Fruit fly (Drosophila melanogaster) whole organism, embryonic: ENCODE measurements around the gene CG18662.

Source experiments
- Ada2b ChIP-seq: fragments of 200-800 bp; sonication (Bioruptor generic); IDR thresholded peaks from 2 replicates; pipeline ENCODE4 v1.3.6; 2022; ENCODE audit warnings: missing biosample characterization, missing genetic modification characterization
- Blimp-1 ChIP-seq: fragments of 200-800 bp; sonication (Bioruptor generic); optimal IDR thresholded peaks from 3 replicates; lab custom pipeline; 2018; ENCODE audit warnings: missing biosample characterization, missing genetic modification characterization, mild to moderate bottlenecking, moderate library complexity, missing genetic modification reagents
- CG10366 ChIP-seq: fragments of 200-800 bp; sonication (Bioruptor generic); IDR thresholded peaks from 2 replicates; pipeline ENCODE4 v1.3.6; 2022; ENCODE audit warnings: missing biosample characterization, missing genetic modification characterization
- CG11093 ChIP-seq: fragments of 200-800 bp; sonication (Bioruptor generic); IDR thresholded peaks from 3 replicates; pipeline ENCODE4 v1.3.6; 2022; ENCODE audit warnings: missing biosample characterization, missing genetic modification characterization
- CG14014 ChIP-seq: fragments of 200-800 bp; sonication (Bioruptor generic); IDR thresholded peaks from 2 replicates; pipeline ENCODE4 v1.3.6; 2022; ENCODE audit warnings: missing biosample characterization, missing genetic modification characterization
- CG1602 ChIP-seq: fragments of 200-800 bp; sonication (Bioruptor generic); optimal IDR thresholded peaks from 3 replicates; lab custom pipeline; 2016; ENCODE audit warnings: missing biosample characterization, missing genetic modification characterization
- CG17568 ChIP-seq: fragments of 200-800 bp; sonication (Bioruptor generic); optimal IDR thresholded peaks from 2 replicates; lab custom pipeline; 2018; ENCODE audit warnings: missing biosample characterization, mild to moderate bottlenecking, missing genetic modification characterization, moderate library complexity
- CG17912 ChIP-seq: fragments of 200-800 bp; sonication (Bioruptor generic); optimal IDR thresholded peaks from 2 replicates; lab custom pipeline; 2018; ENCODE audit warnings: missing biosample characterization, mild to moderate bottlenecking, missing genetic modification characterization
- CG18599 ChIP-seq: fragments of 200-800 bp; sonication (Bioruptor generic); optimal IDR thresholded peaks from 3 replicates; lab custom pipeline; 2017; ENCODE audit warnings: missing biosample characterization, missing genetic modification characterization, mild to moderate bottlenecking, moderate library complexity, missing genetic modification reagents
- CG2129 ChIP-seq: fragments of 200-800 bp; sonication (Bioruptor generic); IDR thresholded peaks from 2 replicates; pipeline ENCODE4 v1.3.6; 2022; ENCODE audit warnings: missing biosample characterization, missing genetic modification characterization; ENCODE audit not compliant: partially characterized antibody
- CG31224 ChIP-seq: fragments of 200-800 bp; sonication (Bioruptor generic); IDR thresholded peaks from 2 replicates; pipeline ENCODE4 v1.3.6; 2022; ENCODE audit warnings: missing biosample characterization, missing genetic modification characterization
- CG34376 ChIP-seq: fragments of 200-800 bp; sonication (Bioruptor generic); optimal IDR thresholded peaks from 2 replicates; lab custom pipeline; 2018; ENCODE audit warnings: missing biosample characterization, mild to moderate bottlenecking, missing genetic modification characterization
- CG3726 ChIP-seq: fragments of 200-800 bp; sonication (Bioruptor generic); IDR thresholded peaks from 3 replicates; pipeline ENCODE4, ENCODE4 v1.3.6; 2022; ENCODE audit warnings: missing biosample characterization, missing genetic modification characterization
- CG4282 ChIP-seq: fragments of 200-800 bp; sonication (Bioruptor generic); optimal IDR thresholded peaks from 2 replicates; lab custom pipeline; 2016; ENCODE audit warnings: missing biosample characterization, missing genetic modification characterization
- CG4328 ChIP-seq: fragments of 200-800 bp; sonication (Bioruptor generic); optimal IDR thresholded peaks from 3 replicates; lab custom pipeline; 2017; ENCODE audit warnings: missing biosample characterization, missing genetic modification reagents, missing genetic modification characterization
- CG4707 ChIP-seq: fragments of 200-800 bp; sonication (Bioruptor generic); optimal IDR thresholded peaks from 2 replicates; lab custom pipeline; 2018; ENCODE audit warnings: missing biosample characterization, mild to moderate bottlenecking, missing genetic modification characterization, moderate library complexity
- CG4854 ChIP-seq: fragments of 200-800 bp; sonication (Bioruptor generic); optimal IDR thresholded peaks from 2 replicates; lab custom pipeline; 2016; ENCODE audit warnings: missing biosample characterization, missing genetic modification characterization, inconsistent platforms
- CG7271 ChIP-seq: fragments of 200-800 bp; sonication (Bioruptor generic); optimal IDR thresholded peaks from 2 replicates; lab custom pipeline; 2018; ENCODE audit warnings: missing biosample characterization, mild to moderate bottlenecking, missing genetic modification characterization, moderate library complexity
- CG9876 ChIP-seq: fragments of 200-800 bp; sonication (Bioruptor generic); optimal IDR thresholded peaks from 2 replicates; lab custom pipeline; 2016; ENCODE audit warnings: missing biosample characterization, missing genetic modification characterization
- CTCF ChIP-seq: fragments of 200-800 bp; sonication (Bioruptor generic); optimal IDR thresholded peaks from 2 replicates; lab custom pipeline; 2017; ENCODE audit warnings: missing biosample characterization, mild to moderate bottlenecking, missing genetic modification characterization, moderate library complexity
- CkIIα-i1 ChIP-seq: fragments of 200-800 bp; sonication (Bioruptor generic); IDR thresholded peaks from 2 replicates; pipeline ENCODE4 v1.3.6; 2022; ENCODE audit warnings: missing biosample characterization, missing genetic modification characterization
- D19B ChIP-seq: fragments of 200-800 bp; sonication (Bioruptor generic); optimal IDR thresholded peaks from 2 replicates; lab custom pipeline; 2017; ENCODE audit warnings: missing biosample characterization, mild to moderate bottlenecking, missing genetic modification characterization
- Dref ChIP-seq: fragments of 200-800 bp; sonication (Bioruptor generic); IDR thresholded peaks from 2 replicates; pipeline ENCODE4 v1.3.6; 2022; ENCODE audit warnings: missing biosample characterization, missing genetic modification characterization
- H2.0 ChIP-seq: fragments of 200-800 bp; sonication (Bioruptor generic); IDR thresholded peaks from 2 replicates; pipeline ENCODE4 v1.3.6; 2022; ENCODE audit warnings: missing biosample characterization, missing genetic modification characterization
- HLH54F ChIP-seq: fragments of 200-800 bp; sonication (Bioruptor generic); optimal IDR thresholded peaks from 3 replicates; lab custom pipeline; 2016; ENCODE audit warnings: missing biosample characterization, missing genetic modification characterization
- Lpt ChIP-seq: fragments of >200 bp; optimal IDR thresholded peaks from 2 replicates; lab custom pipeline; 2018; ENCODE audit warnings: missing biosample characterization, missing genetic modification characterization
- MTF-1 ChIP-seq: fragments of 200-800 bp; sonication (Bioruptor generic); optimal IDR thresholded peaks from 2 replicates; lab custom pipeline; 2018; ENCODE audit warnings: missing biosample characterization, mild to moderate bottlenecking, missing genetic modification characterization, borderline replicate concordance
- NC2β ChIP-seq: fragments of 200-800 bp; sonication (Bioruptor generic); optimal IDR thresholded peaks from 2 replicates; lab custom pipeline; 2016; ENCODE audit warnings: missing biosample characterization, missing genetic modification characterization
- NFAT ChIP-seq: fragments of 200-800 bp; sonication (Bioruptor generic); IDR thresholded peaks from 2 replicates; pipeline ENCODE4 v1.3.6; 2022; ENCODE audit warnings: missing biosample characterization, missing genetic modification characterization
- NK7.1 ChIP-seq: fragments of 200-800 bp; sonication (Bioruptor generic); optimal IDR thresholded peaks from 3 replicates; lab custom pipeline; 2016; ENCODE audit warnings: missing biosample characterization, missing genetic modification characterization
- Opbp ChIP-seq: fragments of 200-800 bp; sonication (Bioruptor generic); IDR thresholded peaks from 3 replicates; pipeline ENCODE4 v1.3.6; 2022; ENCODE audit warnings: missing biosample characterization, missing genetic modification characterization; ENCODE audit not compliant: partially characterized antibody
- PHDP ChIP-seq: fragments of 200-800 bp; sonication (Bioruptor generic); optimal IDR thresholded peaks from 3 replicates; lab custom pipeline; 2018; ENCODE audit warnings: missing biosample characterization, mild to moderate bottlenecking, missing genetic modification characterization, moderate library complexity
- Ptx1 ChIP-seq: fragments of 200-800 bp; sonication (Bioruptor generic); IDR thresholded peaks from 2 replicates; pipeline ENCODE4 v1.3.6; 2022; ENCODE audit warnings: missing biosample characterization, missing genetic modification characterization
- Sox100B ChIP-seq: fragments of 200-800 bp; sonication (Bioruptor generic); optimal IDR thresholded peaks from 3 replicates; lab custom pipeline; 2018; ENCODE audit warnings: missing biosample characterization, mild to moderate bottlenecking, missing genetic modification characterization
- YL-1 ChIP-seq: fragments of 200-800 bp; sonication (Bioruptor generic); optimal IDR thresholded peaks from 3 replicates; lab custom pipeline; 2017; ENCODE audit warnings: missing biosample characterization, mild to moderate bottlenecking, missing genetic modification characterization
- aop ChIP-seq: fragments of 200-800 bp; sonication (Bioruptor generic); IDR thresholded peaks from 2 replicates; pipeline ENCODE4 v1.3.6; 2022; ENCODE audit warnings: missing biosample characterization, missing genetic modification characterization
- bcd ChIP-seq: fragments of 200-800 bp; sonication (Bioruptor generic); optimal IDR thresholded peaks from 2 replicates; lab custom pipeline; 2017; ENCODE audit warnings: missing biosample characterization, mild to moderate bottlenecking, missing genetic modification characterization
- corto ChIP-seq: fragments of 200-800 bp; sonication (Bioruptor generic); optimal IDR thresholded peaks from 2 replicates; lab custom pipeline; 2016; ENCODE audit warnings: missing biosample characterization, mild to moderate bottlenecking, missing genetic modification characterization, moderate library complexity
- danr ChIP-seq: fragments of 200-800 bp; sonication (Bioruptor generic); IDR thresholded peaks from 2 replicates; pipeline ENCODE4 v1.3.6; 2022; ENCODE audit warnings: missing biosample characterization, missing genetic modification characterization
- hb ChIP-seq: fragments of 200-800 bp; sonication (Bioruptor generic); IDR thresholded peaks from 3 replicates; pipeline ENCODE4 v1.3.6; 2022; ENCODE audit warnings: missing biosample characterization, missing genetic modification characterization; ENCODE audit not compliant: partially characterized antibody
- ken ChIP-seq: fragments of 200-800 bp; sonication (Bioruptor generic); IDR thresholded peaks from 3 replicates; pipeline ENCODE4 v1.3.6; 2022; ENCODE audit warnings: missing biosample characterization, missing genetic modification characterization
- pan ChIP-seq, 4 experiments: fragments of >200 bp in 3 of 4; fragments of 200-800 bp in 1 of 4; sonication (Bioruptor generic) in 1 of 4; optimal IDR thresholded peaks in 3 of 4; IDR thresholded peaks in 1 of 4; 2 replicates each; pipeline versions ENCODE4 v1.3.6 to Lab custom; 2017 to 2022; ENCODE audit warnings: missing biosample characterization in 2 of 4, missing genetic modification characterization in 2 of 4, mixed read lengths in 1 of 4
- phol ChIP-seq: fragments of 200-800 bp; sonication (Bioruptor generic); optimal IDR thresholded peaks from 3 replicates; lab custom pipeline; 2018; ENCODE audit warnings: missing biosample characterization, mild to moderate bottlenecking, missing genetic modification characterization, moderate library complexity
- pros ChIP-seq: fragments of 200-800 bp; sonication (Bioruptor generic); optimal IDR thresholded peaks from 3 replicates; lab custom pipeline; 2019; ENCODE audit warnings: missing biosample characterization, mild to moderate bottlenecking, missing genetic modification characterization, moderate library complexity
- ranshi ChIP-seq: fragments of 200-800 bp; sonication (Bioruptor generic); IDR thresholded peaks from 2 replicates; pipeline ENCODE4 v1.3.6; 2022; ENCODE audit warnings: missing biosample characterization, missing genetic modification characterization
- rib ChIP-seq: fragments of 200-800 bp; sonication (Bioruptor generic); IDR thresholded peaks from 2 replicates; pipeline ENCODE4 v1.3.6; 2022; ENCODE audit warnings: missing biosample characterization, missing genetic modification characterization
- sens ChIP-seq: fragments of 200-800 bp; sonication (Bioruptor generic); peaks from one replicate; lab custom pipeline; 2016; ENCODE audit warnings: missing biosample characterization, missing genetic modification characterization
- shn ChIP-seq: fragments of 200-800 bp; sonication (Bioruptor generic); optimal IDR thresholded peaks from 3 replicates; lab custom pipeline; 2016; ENCODE audit warnings: missing biosample characterization, missing genetic modification characterization
- sim ChIP-seq: fragments of 200-800 bp; sonication (Bioruptor generic); IDR thresholded peaks from 2 replicates; pipeline ENCODE4 v1.3.6; 2022; ENCODE audit warnings: missing biosample characterization, missing genetic modification characterization
- slp2 ChIP-seq: fragments of 200-800 bp; sonication (Bioruptor generic); optimal IDR thresholded peaks from 2 replicates; lab custom pipeline; 2016; ENCODE audit warnings: missing biosample characterization, missing genetic modification characterization
- sna ChIP-seq: fragments of 200-800 bp; sonication (Bioruptor generic); IDR thresholded peaks from 2 replicates; pipeline ENCODE4 v1.3.6; 2022; ENCODE audit warnings: missing biosample characterization, missing genetic modification characterization; ENCODE audit not compliant: partially characterized antibody
- vnd ChIP-seq: fragments of 200-800 bp; sonication (Bioruptor generic); IDR thresholded peaks from 3 replicates; pipeline ENCODE4 v1.3.6; 2022; ENCODE audit warnings: missing biosample characterization, missing genetic modification characterization; ENCODE audit not compliant: partially characterized antibody

The CG18662 gene

dm6 chr2L:8943110-8943509 lies 37.3 kb upstream of the CG18662 start, which contains the start of gene CG9515 (continued):
- TF ChIP-seq CG3726, result no peak
- TF ChIP-seq pan (optimal IDR thresholded peaks at IDR 0.05; lab: Kevin White, UChicago), result no peak
- no peak for TF ChIP-seq pan (GFP tag; optimal IDR thresholded peaks at IDR 0.05 in 1 of 2, IDR thresholded peaks at IDR 0.05 in 1 of 2)
- no peak for TF ChIP-seq shn (GFP tag; lab: Kevin White, UChicago)
- TF ChIP-seq corto, result no peak
- peak; percentile 28 for TF ChIP-seq phol (tag; lab: Kevin White, UChicago)
- TF ChIP-seq CG4707, result no peak
- no peak for TF ChIP-seq NC2β (GFP tag; lab: Kevin White, UChicago)
- peak; percentile 31 for TF ChIP-seq CTCF
- no peak for TF ChIP-seq Blimp-1
- no peak for TF ChIP-seq CG7271 (tag; lab: Kevin White, UChicago)
- TF ChIP-seq danr (GFP tag; lab: Robert Waterston, UW), result no peak
- no peak for TF ChIP-seq CG34376 (GFP tag; lab: Kevin White, UChicago)
- TF ChIP-seq ken (GFP tag; lab: Robert Waterston, UW), result no peak
- no peak for TF ChIP-seq CG10366 (GFP tag; lab: Robert Waterston, UW)
- TF ChIP-seq rib, result no peak
- no peak for TF ChIP-seq CG9876 (GFP tag; lab: Kevin White, UChicago)
- no peak for TF ChIP-seq CG4854
- TF ChIP-seq vnd (GFP tag; lab: Robert Waterston, UW), result peak; percentile 69
- TF ChIP-seq sna (GFP tag; lab: Robert Waterston, UW), result peak; percentile 82
- TF ChIP-seq H2.0 (GFP tag; lab: Robert Waterston, UW), result no peak
- no peak for TF ChIP-seq sim (GFP tag; lab: Robert Waterston, UW)
- no peak for TF ChIP-seq D19B (GFP tag; lab: Kevin White, UChicago)
- TF ChIP-seq CG11093, result no peak
- no peak for TF ChIP-seq pros (GFP tag; lab: Kevin White, UChicago)
- TF ChIP-seq CG17568 (GFP tag; lab: Kevin White, UChicago), result no peak
- no peak for TF ChIP-seq CG17912 (GFP tag; lab: Kevin White, UChicago)
- TF ChIP-seq Dref (GFP tag; lab: Robert Waterston, UW), result peak; percentile 99
- peak; percentile 56; the same call in 1 of the 2 replicates for TF ChIP-seq CG2129
- TF ChIP-seq Ptx1, result no peak
- TF ChIP-seq CG4328 (GFP tag; lab: Kevin White, UChicago), result no peak
- TF ChIP-seq PHDP (tag; lab: Kevin White, UChicago), result peak; percentile 15
- no peak for TF ChIP-seq HLH54F (GFP tag; lab: Kevin White, UChicago)
- no peak; the same call in 1 of the 2 replicates for TF ChIP-seq CG14014 (GFP tag; lab: Robert Waterston, UW)
- TF ChIP-seq CG4282 (GFP tag; lab: Kevin White, UChicago), result no peak
- no peak for TF ChIP-seq CG31224 (GFP tag; lab: Robert Waterston, UW)
- TF ChIP-seq Opbp (GFP tag; lab: Robert Waterston, UW), result peak; percentile 86
- no peak for TF ChIP-seq Sox100B (GFP tag; lab: Kevin White, UChicago)
- no peak for TF ChIP-seq ranshi (GFP tag; lab: Robert Waterston, UW)
- no peak for TF ChIP-seq sens (GFP tag; lab: Kevin White, UChicago)
- TF ChIP-seq hb (GFP tag; lab: Robert Waterston, UW), result peak; percentile 91
- no peak for TF ChIP-seq MTF-1 (GFP tag; lab: Kevin White, UChicago)
- TF ChIP-seq CkIIα-i1 (GFP tag; lab: Robert Waterston, UW), result no peak
- no peak for TF ChIP-seq Lpt (GFP tag; lab: Kevin White, UChicago)
- no peak for TF ChIP-seq slp2 (GFP tag; lab: Kevin White, UChicago)
- no peak for TF ChIP-seq CG1602 (GFP tag; lab: Kevin White, UChicago)
- TF ChIP-seq YL-1 (GFP tag; lab: Kevin White, UChicago), result peak; percentile 35
- TF ChIP-seq aop (GFP tag; lab: Robert Waterston, UW), result no peak
- no peak for TF ChIP-seq NFAT
- no peak for TF ChIP-seq bcd (GFP tag; lab: Kevin White, UChicago)
- no peak for TF ChIP-seq CG18599 (GFP tag; lab: Kevin White, UChicago)
- TF ChIP-seq Ada2b (GFP tag; lab: Robert Waterston, UW), result no peak
- TF ChIP-seq NK7.1 (GFP tag; lab: Kevin White, UChicago), result no peak
